Worm (Caenorhabditis elegans) whole organism, L1 larva: ENCODE data around the gene aqp-5.

Experiments used
- C34B4.2 ChIP-seq: sonication (generic microtip); optimal IDR thresholded peaks from 2 replicates; lab custom pipeline; 2017; ENCODE audit warnings: mild to moderate bottlenecking, missing genetic modification characterization, missing compliant biosample characterization
- aha-1 ChIP-seq: fragments of 150-350 bp; optimal IDR thresholded peaks from 2 replicates; lab custom pipeline; 2014; ENCODE audit warnings: missing biosample characterization, missing genetic modification characterization
- alr-1 ChIP-seq: fragments of 200-800 bp; sonication (Bioruptor generic); optimal IDR thresholded peaks from 2 replicates; lab custom pipeline; 2018; ENCODE audit warnings: borderline replicate concordance, mild to moderate bottlenecking, missing genetic modification characterization, missing compliant biosample characterization
- aly-2 ChIP-seq: fragments of 150-350 bp; optimal IDR thresholded peaks from 2 replicates; lab custom pipeline; 2014; ENCODE audit warnings: missing biosample characterization, missing genetic modification characterization
- ama-1 ChIP-seq: fragments of 150-350 bp; optimal IDR thresholded peaks from 2 replicates; lab custom pipeline; 2014
- ceh-63 ChIP-seq: fragments of 200-800 bp; sonication (Bioruptor generic); optimal IDR thresholded peaks from 2 replicates; lab custom pipeline; 2018; ENCODE audit warnings: mild to moderate bottlenecking, missing genetic modification characterization, missing compliant biosample characterization
- ceh-8 ChIP-seq: fragments of 200-800 bp; sonication (Bioruptor generic); optimal IDR thresholded peaks from 2 replicates; lab custom pipeline; 2018; ENCODE audit warnings: mild to moderate bottlenecking, missing genetic modification characterization, moderate library complexity, missing compliant biosample characterization
- ceh-88 ChIP-seq: fragments of 200-800 bp; sonication (Bioruptor generic); IDR thresholded peaks from 2 replicates; pipeline ENCODE4 v1.3.6; 2022; ENCODE audit warnings: missing genetic modification characterization, missing compliant biosample characterization
- ceh-90 ChIP-seq: sonication (generic microtip); optimal IDR thresholded peaks from 2 replicates; lab custom pipeline; 2016; ENCODE audit warnings: missing genetic modification characterization, missing compliant biosample characterization
- dpl-1 ChIP-seq, 3 experiments: fragments of 150-350 bp in 2 of 3; sonication (generic microtip) in 1 of 3; optimal IDR thresholded peaks; 2 replicates each; lab custom pipeline; 2014 to 2017; ENCODE audit warnings: missing biosample characterization in 3 of 3, missing genetic modification characterization in 3 of 3, missing genetic modification reagents in 3 of 3
- dsc-1 ChIP-seq: sonication (generic microtip); optimal IDR thresholded peaks from 2 replicates; lab custom pipeline; 2016; ENCODE audit warnings: mild to moderate bottlenecking, missing genetic modification characterization, missing compliant biosample characterization
- efl-3 ChIP-seq: fragments of 200-800 bp; sonication (Bioruptor generic); optimal IDR thresholded peaks from 2 replicates; lab custom pipeline; 2018; ENCODE audit warnings: mild to moderate bottlenecking, missing genetic modification characterization, missing compliant biosample characterization
- egl-13 ChIP-seq: sonication (generic microtip); optimal IDR thresholded peaks from 2 replicates; lab custom pipeline; 2016; ENCODE audit warnings: missing genotype, missing genetic modification reagents, missing genetic modification characterization, missing compliant biosample characterization
- egl-27 ChIP-seq, 2 experiments: fragments of 150-350 bp in 1 of 2; sonication (generic microtip); optimal IDR thresholded peaks; 3 replicates each; lab custom pipeline; 2017 to 2018; ENCODE audit warnings: missing biosample characterization in 2 of 2, missing genetic modification characterization in 2 of 2, missing genetic modification reagents in 2 of 2
- elt-2 ChIP-seq: sonication (generic microtip); optimal IDR thresholded peaks from 2 replicates; lab custom pipeline; 2016; ENCODE audit warnings: missing genetic modification characterization, mild to moderate bottlenecking, inconsistent platforms, missing compliant biosample characterization, missing genetic modification reagents
- ets-5 ChIP-seq: fragments of 200-800 bp; sonication (Bioruptor generic); IDR thresholded peaks from 2 replicates; pipeline ENCODE4 v1.3.6; 2022; ENCODE audit warnings: missing genetic modification characterization, missing compliant biosample characterization
- fkh-8 ChIP-seq: sonication (generic microtip); optimal IDR thresholded peaks from 2 replicates; lab custom pipeline; 2016; ENCODE audit warnings: mild to moderate bottlenecking, missing genetic modification characterization, missing compliant biosample characterization
- hlh-17 ChIP-seq: fragments of 200-800 bp; sonication (Bioruptor generic); optimal IDR thresholded peaks from 2 replicates; lab custom pipeline; 2018; ENCODE audit warnings: missing genetic modification characterization, mild to moderate bottlenecking, missing compliant biosample characterization, moderate library complexity, borderline replicate concordance
- hlh-4 ChIP-seq: sonication (generic microtip); optimal IDR thresholded peaks from 2 replicates; lab custom pipeline; 2016; ENCODE audit warnings: mild to moderate bottlenecking, missing genetic modification characterization, missing compliant biosample characterization
- hpl-2 ChIP-seq: fragments of 150-350 bp; optimal IDR thresholded peaks from 2 replicates; lab custom pipeline; 2014; ENCODE audit warnings: missing biosample characterization, missing genetic modification reagents, missing genetic modification characterization
- isw-1 ChIP-seq: fragments of 200-800 bp; sonication (Bioruptor generic); IDR thresholded peaks from 2 replicates; pipeline ENCODE4 v1.3.6; 2022; ENCODE audit warnings: missing genetic modification characterization, missing compliant biosample characterization
- jun-1 ChIP-seq: fragments of 150-350 bp; optimal IDR thresholded peaks from 2 replicates; lab custom pipeline; 2014; ENCODE audit warnings: missing biosample characterization, missing genetic modification reagents, missing genetic modification characterization
- lin-13 ChIP-seq: fragments of 150-350 bp; optimal IDR thresholded peaks from 2 replicates; lab custom pipeline; 2014; ENCODE audit warnings: missing biosample characterization, missing genetic modification reagents, missing genetic modification characterization
- lin-14 ChIP-seq: fragments of 200-800 bp; sonication (Bioruptor generic); optimal IDR thresholded peaks from 2 replicates; lab custom pipeline; 2018; ENCODE audit warnings: mild to moderate bottlenecking, missing genetic modification characterization, moderate library complexity, missing compliant biosample characterization
- lin-15B ChIP-seq: fragments of 150-350 bp; sonication (generic microtip); optimal IDR thresholded peaks from 3 replicates; lab custom pipeline; 2014; ENCODE audit warnings: missing biosample characterization, missing genetic modification characterization
- lin-39 ChIP-seq: fragments of 150-350 bp; optimal IDR thresholded peaks from 2 replicates; lab custom pipeline; 2014; ENCODE audit warnings: missing biosample characterization, missing genetic modification reagents, missing genetic modification characterization
- lsy-2 ChIP-seq, 2 experiments: fragments of 150-350 bp; optimal IDR thresholded peaks; 2 replicates each; lab custom pipeline; 2014; ENCODE audit warnings: missing biosample characterization in 2 of 2, missing genetic modification characterization in 2 of 2
- mab-9 ChIP-seq: fragments of 200-800 bp; sonication (Bioruptor generic); IDR thresholded peaks from 2 replicates; pipeline ENCODE4 v1.3.6; 2022; ENCODE audit warnings: missing genetic modification reagents, missing genetic modification characterization, missing compliant biosample characterization
- mdl-1 ChIP-seq, 2 experiments: fragments of 150-350 bp; optimal IDR thresholded peaks; 2 replicates each; lab custom pipeline; 2014 to 2017; ENCODE audit warnings: missing biosample characterization in 2 of 2, missing genetic modification characterization in 2 of 2, inconsistent platforms in 1 of 2
- mef-2 ChIP-seq: fragments of 150-350 bp; optimal IDR thresholded peaks from 2 replicates; lab custom pipeline; 2014; ENCODE audit warnings: missing biosample characterization, missing genetic modification characterization
- mep-1 ChIP-seq: fragments of 150-350 bp; optimal IDR thresholded peaks from 2 replicates; lab custom pipeline; 2014; ENCODE audit warnings: missing biosample characterization, missing genetic modification characterization
- nhr-11 ChIP-seq: fragments of 150-350 bp; optimal IDR thresholded peaks from 2 replicates; lab custom pipeline; 2014; ENCODE audit warnings: missing biosample characterization, missing genetic modification characterization
- nhr-12 ChIP-seq: sonication (generic microtip); optimal IDR thresholded peaks from 2 replicates; lab custom pipeline; 2017; ENCODE audit warnings: missing biosample characterization, missing genetic modification characterization
- nhr-19 ChIP-seq: fragments of 200-800 bp; sonication (Bioruptor generic); conservative IDR thresholded peaks from 2 replicates; pipeline ENCODE4 v1.3.6; 2022; ENCODE audit warnings: missing genetic modification characterization, missing compliant biosample characterization
- nhr-20 ChIP-seq: sonication (generic microtip); optimal IDR thresholded peaks from 2 replicates; lab custom pipeline; 2016; ENCODE audit warnings: mild to moderate bottlenecking, missing genetic modification characterization, missing compliant biosample characterization
- nhr-237 ChIP-seq: fragments of 150-350 bp; optimal IDR thresholded peaks from 2 replicates; lab custom pipeline; 2014; ENCODE audit warnings: missing biosample characterization, missing genetic modification characterization
- nhr-47 ChIP-seq: sonication (generic microtip); optimal IDR thresholded peaks from 2 replicates; lab custom pipeline; 2016; ENCODE audit warnings: mild to moderate bottlenecking, missing genetic modification characterization, moderate library complexity, missing compliant biosample characterization
- nhr-71 ChIP-seq: sonication (generic microtip); optimal IDR thresholded peaks from 2 replicates; lab custom pipeline; 2016; ENCODE audit warnings: mild to moderate bottlenecking, missing genetic modification characterization, moderate library complexity, missing compliant biosample characterization
- nhr-76 ChIP-seq: sonication (generic microtip); optimal IDR thresholded peaks from 2 replicates; lab custom pipeline; 2017; ENCODE audit warnings: missing biosample characterization, missing genetic modification characterization
- nhr-77 ChIP-seq: fragments of 150-350 bp; optimal IDR thresholded peaks from 2 replicates; lab custom pipeline; 2014; ENCODE audit warnings: missing biosample characterization, missing genetic modification characterization
- pax-3 ChIP-seq: fragments of 200-800 bp; sonication (Bioruptor generic); optimal IDR thresholded peaks from 2 replicates; lab custom pipeline; 2018; ENCODE audit warnings: mild to moderate bottlenecking, missing genetic modification characterization, moderate library complexity, missing compliant biosample characterization
- pqm-1 ChIP-seq: sonication (generic microtip); optimal IDR thresholded peaks from 3 replicates; lab custom pipeline; 2017; ENCODE audit warnings: missing biosample characterization, missing genetic modification characterization
- sup-37 ChIP-seq: fragments of 200-800 bp; sonication (Bioruptor generic); optimal IDR thresholded peaks from 2 replicates; lab custom pipeline; 2018; ENCODE audit warnings: mild to moderate bottlenecking, missing genetic modification characterization, missing compliant biosample characterization
- unc-130 ChIP-seq: fragments of 150-350 bp; optimal IDR thresholded peaks from 2 replicates; lab custom pipeline; 2017; ENCODE audit warnings: missing biosample characterization, missing genetic modification characterization, inconsistent platforms
- unc-30 ChIP-seq: sonication (generic microtip); optimal IDR thresholded peaks from 2 replicates; lab custom pipeline; 2017; ENCODE audit warnings: missing biosample characterization, missing genetic modification characterization
- unc-62 ChIP-seq: fragments of 150-350 bp; optimal IDR thresholded peaks from 2 replicates; lab custom pipeline; 2014; ENCODE audit warnings: missing biosample characterization, missing genetic modification reagents, missing genetic modification characterization
- unc-98 ChIP-seq: fragments of 200-800 bp; sonication (Bioruptor generic); IDR thresholded peaks from 2 replicates; pipeline ENCODE4 v1.3.6; 2022; ENCODE audit warnings: missing genetic modification characterization, missing compliant biosample characterization
- xbp-1 ChIP-seq: sonication (generic microtip); optimal IDR thresholded peaks from 2 replicates; lab custom pipeline; 2016; ENCODE audit warnings: missing genetic modification characterization, missing compliant biosample characterization
- zip-4 ChIP-seq: fragments of 200-800 bp; sonication (Bioruptor generic); optimal IDR thresholded peaks from 2 replicates; lab custom pipeline; 2018; ENCODE audit warnings: mild to moderate bottlenecking, missing genetic modification characterization, moderate library complexity, missing compliant biosample characterization
- ztf-11 ChIP-seq, 2 experiments: sonication (generic microtip); optimal IDR thresholded peaks; 2 replicates each; lab custom pipeline; 2016 to 2017; ENCODE audit warnings: missing genetic modification characterization in 2 of 2, missing biosample characterization in 1 of 2, missing compliant biosample characterization in 1 of 2

Gene aqp-5

DNA sequence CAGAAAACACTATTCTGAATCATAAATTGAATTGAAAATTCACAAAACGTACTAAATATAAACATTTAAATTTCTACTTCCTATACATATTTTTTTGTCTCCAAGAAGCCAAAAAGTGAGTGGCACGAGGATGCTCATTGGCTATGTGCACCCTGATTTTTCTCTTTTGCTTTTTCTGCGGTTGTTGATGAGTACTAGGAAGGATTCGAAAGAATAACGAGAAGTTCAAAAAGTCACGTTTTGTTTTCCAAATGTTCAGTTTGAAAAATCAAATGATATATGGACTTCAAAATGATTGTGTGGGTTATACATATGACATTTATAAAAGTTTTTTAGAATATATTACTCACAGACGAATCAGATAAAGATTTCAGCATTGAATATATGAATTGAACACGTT, 26.8 kb upstream of the aqp-5 start:
- TF ChIP-seq isw-1 (GFP tag; lab: Robert Waterston, UW) (no peak), dsc-1 (no peak), ceh-8 (GFP tag; lab: Kevin White, UChicago) (no peak), lin-39 (tag; lab: Kevin White, UChicago) (no peak), nhr-11 (tag; lab: Kevin White, UChicago) (no peak), lsy-2 (tag; optimal IDR thresholded peaks at IDR 0.05; lab: Kevin White, UChicago) (peak in 1 of 2 experiments; percentile 12), ceh-88 (GFP tag; lab: Robert Waterston, UW) (no peak), mef-2 (tag; lab: Kevin White, UChicago) (no peak), unc-62 (GFP tag; lab: Kevin White, UChicago) (no peak), lin-13 (GFP tag; lab: Kevin White, UChicago) (no peak), unc-130 (no peak), lin-14 (GFP tag; lab: Kevin White, UChicago) (peak; percentile 41), unc-98 (no peak), sup-37 (no peak), unc-30 (tag; lab: Kevin White, UChicago) (no peak), fkh-8 (tag; lab: Kevin White, UChicago) (peak; percentile 33), ztf-11 (tag; optimal IDR thresholded peaks at IDR 0.05; lab: Kevin White, UChicago) (no peak)

DNA sequence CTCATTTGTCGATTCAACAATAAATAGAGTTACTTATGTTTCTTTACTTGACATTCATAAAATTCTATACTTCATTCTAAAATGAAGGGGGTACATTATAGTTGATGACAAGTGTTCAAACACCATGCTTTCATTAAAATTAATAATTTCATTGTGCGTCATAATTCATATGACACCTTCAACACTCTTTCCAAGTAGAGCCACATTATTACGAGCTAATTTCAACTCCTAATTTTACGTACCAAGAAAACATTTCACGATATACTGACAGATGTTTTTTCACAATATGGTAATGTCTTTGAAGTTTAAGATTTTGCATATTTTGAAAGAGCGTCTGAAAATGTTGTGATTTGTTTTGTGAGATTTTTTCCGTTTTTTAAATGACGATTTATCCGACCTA, 26.1 kb upstream of the aqp-5 start:
- TF ChIP-seq nhr-77 (tag; lab: Kevin White, UChicago): no peak
- peak; percentile 84 for TF ChIP-seq nhr-71 (tag; lab: Kevin White, UChicago)
- TF ChIP-seq lsy-2 (tag; optimal IDR thresholded peaks at IDR 0.05; lab: Kevin White, UChicago): peak in 1 of 2 experiments; percentile 38
- no peak for TF ChIP-seq xbp-1 (tag; lab: Kevin White, UChicago)
- no peak for TF ChIP-seq efl-3 (GFP tag; lab: Kevin White, UChicago)
- no peak for TF ChIP-seq pqm-1 (tag; lab: Kevin White, UChicago)
- TF ChIP-seq ztf-11 (tag; optimal IDR thresholded peaks at IDR 0.05; lab: Kevin White, UChicago): no peak
- TF ChIP-seq aly-2: no peak
- no peak for TF ChIP-seq sup-37
- no peak for TF ChIP-seq lin-39 (tag; lab: Kevin White, UChicago)
- TF ChIP-seq aha-1: no peak
- TF ChIP-seq nhr-12 (tag; lab: Kevin White, UChicago): no peak
- no peak for TF ChIP-seq nhr-19
- TF ChIP-seq unc-30 (tag; lab: Kevin White, UChicago): no peak
- TF ChIP-seq mdl-1 (tag; optimal IDR thresholded peaks at IDR 0.05; lab: Kevin White, UChicago): no peak
- TF ChIP-seq zip-4 (GFP tag; lab: Kevin White, UChicago): no peak
- TF ChIP-seq egl-27 (tag; optimal IDR thresholded peaks at IDR 0.05; lab: Kevin White, UChicago): no peak
- TF ChIP-seq nhr-237 (tag; lab: Kevin White, UChicago): no peak
- no peak for TF ChIP-seq ama-1 (lab: Kevin White, UChicago)
- peak; percentile 73 for TF ChIP-seq nhr-47
- no peak for TF ChIP-seq unc-62 (GFP tag; lab: Kevin White, UChicago)
- TF ChIP-seq fkh-8 (tag; lab: Kevin White, UChicago): peak; percentile 80
- TF ChIP-seq lin-15B (tag; lab: Kevin White, UChicago): no peak
- no peak for TF ChIP-seq hlh-17 (GFP tag; lab: Kevin White, UChicago)
- no peak for TF ChIP-seq alr-1
- TF ChIP-seq dpl-1 (GFP tag; optimal IDR thresholded peaks at IDR 0.05; lab: Kevin White, UChicago): no peak
- no peak for TF ChIP-seq mep-1 (tag; lab: Kevin White, UChicago)
- TF ChIP-seq lin-14 (GFP tag; lab: Kevin White, UChicago): peak; percentile 71
- no peak for TF ChIP-seq ets-5 (GFP tag; lab: Robert Waterston, UW)
- TF ChIP-seq isw-1 (GFP tag; lab: Robert Waterston, UW): no peak
- no peak for TF ChIP-seq elt-2 (tag; lab: Kevin White, UChicago)
- peak; percentile 2 for TF ChIP-seq pax-3 (tag; lab: Kevin White, UChicago)
- TF ChIP-seq ceh-90: no peak
- no peak for TF ChIP-seq ceh-63 (GFP tag; lab: Kevin White, UChicago)
- TF ChIP-seq nhr-20: peak; percentile 51
- TF ChIP-seq C34B4.2 (tag; lab: Kevin White, UChicago): no peak
- TF ChIP-seq mab-9 (GFP tag; lab: Robert Waterston, UW): no peak
- TF ChIP-seq egl-13: no peak
- no peak for TF ChIP-seq hpl-2 (GFP tag; lab: Kevin White, UChicago)
- TF ChIP-seq jun-1 (tag; lab: Kevin White, UChicago): no peak
- TF ChIP-seq nhr-76: no peak
- TF ChIP-seq hlh-4: peak; percentile 98
